Fruit fly (Drosophila melanogaster): ENCODE measurements around the gene CG3706.

DNA sequence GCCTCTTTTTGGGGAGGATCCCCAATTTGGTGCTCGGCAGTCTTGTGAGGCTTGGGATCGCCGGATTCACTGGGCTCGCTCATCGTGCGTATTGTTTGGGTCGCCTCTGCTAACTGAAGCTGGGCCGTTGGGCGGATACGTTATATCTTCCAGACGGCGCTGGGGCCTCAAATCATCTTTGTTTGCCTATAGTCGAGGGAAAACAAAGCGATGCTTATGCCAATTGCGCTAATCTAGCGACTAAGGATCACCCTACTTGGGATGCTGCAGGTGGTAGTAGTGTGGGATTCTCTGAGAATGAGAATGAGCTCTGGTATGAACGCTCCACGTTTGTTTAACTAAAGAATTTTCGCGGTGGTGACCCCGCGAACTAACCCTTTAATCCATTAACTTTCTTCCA is 19.5 kb upstream of the CG3706 start, which contains the start of gene CG3690:
- no peak for TF ChIP-seq psq (optimal IDR thresholded peaks at IDR 0.05)
- no peak for TF ChIP-seq usp (GFP tag; optimal IDR thresholded peaks at IDR 0.05)
- TF ChIP-seq EcR (GFP tag; optimal IDR thresholded peaks at IDR 0.05) = no peak
- no peak for TF ChIP-seq Dll (optimal IDR thresholded peaks at IDR 0.05)
- TF ChIP-seq pan (optimal IDR thresholded peaks at IDR 0.05) = no peak
- TF ChIP-seq CG8478 (optimal IDR thresholded peaks at IDR 0.05) = no peak
